Worm (Caenorhabditis elegans) whole organism, late embryonic: ENCODE results near the gene ncx-5.

ENCODE experiments used
- ama-1 ChIP-seq: fragments of 150-350 bp; optimal IDR thresholded peaks from 2 replicates; lab custom pipeline; 2014
- ceh-19 ChIP-seq: fragments of 200-800 bp; sonication (Bioruptor generic); optimal IDR thresholded peaks from 2 replicates; lab custom pipeline; 2018; ENCODE audit warnings: mild to moderate bottlenecking, missing genetic modification characterization, missing compliant biosample characterization
- ceh-2 ChIP-seq: sonication (generic microtip); optimal IDR thresholded peaks from 2 replicates; lab custom pipeline; 2016; ENCODE audit warnings: missing genotype, missing genetic modification characterization, missing compliant biosample characterization
- fkh-10 ChIP-seq: fragments of 150-350 bp; optimal IDR thresholded peaks from 2 replicates; lab custom pipeline; 2014; ENCODE audit warnings: missing biosample characterization, missing genetic modification reagents, missing genetic modification characterization
- nfya-1 ChIP-seq: sonication (generic microtip); optimal IDR thresholded peaks from 2 replicates; lab custom pipeline; 2017; ENCODE audit warnings: missing genetic modification characterization, mild to moderate bottlenecking, missing compliant biosample characterization, antibody characterized with exemption, moderate library complexity
- pqm-1 ChIP-seq: sonication (generic microtip); optimal IDR thresholded peaks from 2 replicates; lab custom pipeline; 2016; ENCODE audit warnings: missing genetic modification characterization, missing compliant biosample characterization

ce11 chrV:10535325-10535724 is 45.4 kb upstream of the ncx-5 start:
- no peak for TF ChIP-seq pqm-1 (tag; lab: Kevin White, UChicago)
- TF ChIP-seq ceh-19 (GFP tag; lab: Kevin White, UChicago), result no peak
- no peak for TF ChIP-seq ceh-2 (tag; lab: Kevin White, UChicago)
- no peak for TF ChIP-seq nfya-1 (tag; lab: Kevin White, UChicago)
- TF ChIP-seq ama-1 (lab: Kevin White, UChicago), result no peak
- TF ChIP-seq fkh-10, result no peak
